Worm (Caenorhabditis elegans) whole organism, midembryonic: ENCODE measurements around the gene T08A11.1.

Experiments used
- flt-1 ChIP-seq: fragments of 200-800 bp; sonication (Bioruptor generic); IDR thresholded peaks from 2 replicates; pipeline ENCODE4 v1.3.6; 2022; ENCODE audit warnings: missing genetic modification characterization, missing compliant biosample characterization
- ref-1 ChIP-seq: fragments of 200-800 bp; sonication (Bioruptor generic); conservative IDR thresholded peaks from 2 replicates; pipeline ENCODE4 v1.3.6; 2022; ENCODE audit warnings: missing genetic modification reagents, missing genetic modification characterization, missing compliant biosample characterization
- tab-1 ChIP-seq: fragments of 200-800 bp; sonication (Bioruptor generic); IDR thresholded peaks from 2 replicates; pipeline ENCODE4 v1.3.6; 2022; ENCODE audit warnings: missing genetic modification characterization, missing compliant biosample characterization
- ztf-29 ChIP-seq: fragments of 200-800 bp; sonication (Bioruptor generic); IDR thresholded peaks from 2 replicates; pipeline ENCODE4 v1.3.6; 2022; ENCODE audit warnings: missing genetic modification reagents, missing genetic modification characterization, missing compliant biosample characterization

DNA sequence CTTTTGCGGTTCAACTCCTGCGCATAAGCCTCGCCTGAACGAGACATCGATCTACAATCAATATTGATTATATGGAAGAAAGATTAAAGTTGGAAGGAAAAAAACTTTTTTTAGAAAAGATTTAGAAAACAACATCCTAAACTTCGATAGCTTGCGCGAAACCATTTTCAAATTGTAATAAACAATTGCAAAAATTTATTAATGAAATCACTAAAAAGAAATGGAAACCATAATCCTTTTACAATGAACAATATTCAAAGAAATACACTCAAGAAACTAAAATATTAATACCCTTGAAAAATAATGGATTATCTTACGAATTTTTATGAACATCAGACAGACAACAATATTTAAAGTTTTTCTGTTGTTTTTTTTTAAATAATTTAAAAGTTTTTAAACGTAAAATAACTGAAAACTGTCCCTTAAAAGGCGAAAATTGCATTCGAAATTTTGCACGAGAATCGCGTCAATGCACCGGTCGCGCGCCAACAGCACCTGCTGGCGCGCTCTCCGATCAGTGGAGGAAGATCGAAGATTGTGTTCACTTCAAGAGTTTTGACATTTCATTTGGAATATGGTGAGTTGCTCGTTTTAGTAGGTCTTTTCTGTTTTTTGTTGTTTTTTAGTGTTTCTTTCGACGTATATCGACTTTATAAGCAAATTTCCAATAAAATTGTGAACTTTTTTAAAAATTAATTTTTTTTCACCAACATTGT lies 6.4 kb upstream of the T08A11.1 start, which contains the start of the genes sftb-1 and R10E4.1:
- no peak for TF ChIP-seq tab-1 (GFP tag; lab: Robert Waterston, UW)
- no peak for TF ChIP-seq ref-1 (GFP tag; lab: Robert Waterston, UW)
- no peak for TF ChIP-seq flt-1 (GFP tag; lab: Robert Waterston, UW)
- TF ChIP-seq ztf-29 (GFP tag; lab: Robert Waterston, UW): no peak
